Worm (Caenorhabditis elegans): ENCODE results near the gene F10D2.10.

DNA sequence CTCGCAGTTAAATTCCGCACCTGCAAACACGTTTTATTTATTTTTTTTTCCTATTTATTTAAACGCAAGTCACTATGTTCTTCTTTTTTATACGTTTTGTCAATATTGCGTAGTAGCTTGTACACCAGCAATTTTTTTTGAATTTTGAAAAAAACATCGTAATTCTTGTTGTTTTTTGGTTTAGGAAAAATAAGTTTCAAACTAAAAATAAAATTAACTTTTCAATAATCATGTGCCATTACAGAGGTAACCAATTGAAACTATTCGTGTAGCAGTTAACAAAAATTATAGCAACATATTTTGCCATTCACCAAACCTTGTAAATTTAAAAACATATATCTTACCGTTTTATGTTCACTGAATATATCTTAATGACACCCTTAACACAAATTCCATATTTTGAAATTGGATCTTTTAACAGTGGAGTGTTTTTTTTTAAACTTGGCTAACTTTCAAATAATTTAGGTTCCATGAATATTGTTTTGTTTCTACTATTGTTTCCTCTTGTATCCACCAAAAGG is 32.7 kb downstream of the F10D2.10 start, which contains the start of gene lmd-5:
- TF ChIP-seq ztf-11 (tag; optimal IDR thresholded peaks at IDR 0.05) (no peak), unc-39 (tag; optimal IDR thresholded peaks at IDR 0.05) (no peak), lsy-2 (tag; optimal IDR thresholded peaks at IDR 0.05) (no peak), mep-1 (tag; optimal IDR thresholded peaks at IDR 0.05) (no peak), nhr-28 (tag; optimal IDR thresholded peaks at IDR 0.05) (no peak)

Data from whole organism, mixed stage, embryonic.